Worm (Caenorhabditis elegans) whole organism, L4/young adult: ENCODE data around the gene T25E12.14.

ENCODE experiments used
- W03F9.2 ChIP-seq: fragments of 150-350 bp; optimal IDR thresholded peaks from 2 replicates; lab custom pipeline; 2014; ENCODE audit warnings: missing biosample characterization, missing genetic modification characterization
- dao-5 ChIP-seq: sonication (generic microtip); optimal IDR thresholded peaks from 2 replicates; lab custom pipeline; 2016; ENCODE audit warnings: missing genotype, missing genetic modification characterization, moderate library complexity, missing compliant biosample characterization
- him-1 ChIP-seq: sonication (generic microtip); optimal IDR thresholded peaks from 2 replicates; lab custom pipeline; 2016; ENCODE audit warnings: missing genotype, missing genetic modification reagents, missing genetic modification characterization, missing compliant biosample characterization

ce11 chrV:16706549-16706948 is 20.5 kb upstream of the T25E12.14 start, which contains the start of gene clec-9:
- TF ChIP-seq him-1 (tag; lab: Kevin White, UChicago) (no peak), W03F9.2 (tag; lab: Kevin White, UChicago) (no peak), dao-5 (tag; lab: Kevin White, UChicago) (no peak)
